Worm (Caenorhabditis elegans) whole organism, L4/young adult: ENCODE data around the gene F44F4.3.

ENCODE experiments used
- W03F9.2 ChIP-seq: fragments of 150-350 bp; optimal IDR thresholded peaks from 2 replicates; lab custom pipeline; 2014; ENCODE audit warnings: missing biosample characterization, missing genetic modification characterization
- him-1 ChIP-seq: sonication (generic microtip); optimal IDR thresholded peaks from 2 replicates; lab custom pipeline; 2016; ENCODE audit warnings: missing genotype, missing genetic modification reagents, missing genetic modification characterization, missing compliant biosample characterization

DNA sequence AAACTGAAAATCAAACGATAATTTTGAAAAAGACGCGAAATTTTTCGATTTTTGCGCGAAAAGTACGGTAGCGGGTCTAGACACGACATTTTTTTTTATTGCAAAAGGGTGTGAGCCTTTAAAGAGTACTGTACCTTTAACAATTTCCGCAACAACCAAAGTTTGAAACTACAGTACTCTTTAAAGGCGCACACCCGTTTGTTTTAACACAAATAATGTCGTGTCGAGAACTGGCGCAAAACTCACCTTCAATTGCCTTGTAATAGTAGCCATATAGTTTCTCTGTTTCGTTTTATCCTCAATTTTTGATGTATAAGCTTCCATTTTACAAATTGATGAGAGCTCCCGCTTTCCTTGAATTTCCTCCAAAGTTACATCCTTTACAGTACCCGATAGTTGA is 468 bp downstream of the F44F4.3 start:
- TF ChIP-seq W03F9.2 (tag; lab: Kevin White, UChicago) = no peak
- TF ChIP-seq him-1 = no peak
